Worm (Caenorhabditis elegans) whole organism, midembryonic: ENCODE measurements around the gene btb-20.

ENCODE experiments used
- T22C8.4 ChIP-seq: fragments of 200-800 bp; sonication (Bioruptor generic); IDR thresholded peaks from 2 replicates; pipeline ENCODE4 v1.3.6; 2022; ENCODE audit warnings: missing genetic modification characterization, missing compliant biosample characterization
- cog-1 ChIP-seq: sonication (generic microtip); optimal IDR thresholded peaks from 2 replicates; lab custom pipeline; 2016; ENCODE audit warnings: missing genetic modification characterization, missing compliant biosample characterization
- flt-1 ChIP-seq: fragments of 200-800 bp; sonication (Bioruptor generic); IDR thresholded peaks from 2 replicates; pipeline ENCODE4 v1.3.6; 2022; ENCODE audit warnings: missing genetic modification characterization, missing compliant biosample characterization
- klf-2 ChIP-seq: fragments of 200-800 bp; sonication (Bioruptor generic); conservative IDR thresholded peaks from 2 replicates; pipeline ENCODE4 v1.3.6; 2022; ENCODE audit warnings: missing genetic modification reagents, missing genetic modification characterization, missing compliant biosample characterization
- med-1 ChIP-seq: sonication (generic microtip); optimal IDR thresholded peaks from 2 replicates; lab custom pipeline; 2017; ENCODE audit warnings: missing genetic modification characterization, mild to moderate bottlenecking, missing compliant biosample characterization, antibody characterized with exemption, missing genetic modification reagents; ENCODE audit not compliant: insufficient read depth
- ref-1 ChIP-seq: fragments of 200-800 bp; sonication (Bioruptor generic); conservative IDR thresholded peaks from 2 replicates; pipeline ENCODE4 v1.3.6; 2022; ENCODE audit warnings: missing genetic modification reagents, missing genetic modification characterization, missing compliant biosample characterization
- tab-1 ChIP-seq: fragments of 200-800 bp; sonication (Bioruptor generic); IDR thresholded peaks from 2 replicates; pipeline ENCODE4 v1.3.6; 2022; ENCODE audit warnings: missing genetic modification characterization, missing compliant biosample characterization
- ztf-23 ChIP-seq: fragments of 200-800 bp; sonication (Bioruptor generic); IDR thresholded peaks from 2 replicates; pipeline ENCODE4 v1.3.6; 2022; ENCODE audit warnings: missing genetic modification reagents, missing genetic modification characterization, missing compliant biosample characterization
- ztf-29 ChIP-seq: fragments of 200-800 bp; sonication (Bioruptor generic); IDR thresholded peaks from 2 replicates; pipeline ENCODE4 v1.3.6; 2022; ENCODE audit warnings: missing genetic modification reagents, missing genetic modification characterization, missing compliant biosample characterization

Gene btb-20

DNA sequence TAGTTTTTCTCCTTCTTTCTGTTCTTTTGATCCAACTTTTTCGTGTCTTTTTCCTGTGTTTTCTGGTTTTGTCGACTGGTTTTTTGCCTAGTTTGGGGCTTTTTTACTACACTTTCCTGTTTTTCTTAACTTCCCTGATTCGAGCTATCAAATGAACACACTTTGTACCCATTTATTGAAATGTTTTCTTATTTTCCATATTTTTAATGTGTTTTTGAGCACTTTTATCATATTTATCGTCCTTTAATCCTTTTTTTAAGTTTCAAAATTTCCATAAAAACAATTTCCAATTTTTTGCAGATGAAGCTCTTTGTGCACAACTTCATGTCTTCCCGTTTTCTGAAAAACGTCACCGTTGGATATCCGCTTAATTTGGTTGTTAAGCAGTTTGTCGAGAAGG lies 10.7 kb upstream of the btb-20 start, which contains the start of gene C04H5.1:
TSS of gene C04H5.1 (plus strand) at position 301 of the 400 bp plus-strand sequence.
- no peak for TF ChIP-seq ref-1 (GFP tag; lab: Robert Waterston, UW)
- no peak for TF ChIP-seq ztf-23 (GFP tag; lab: Robert Waterston, UW)
- TF ChIP-seq med-1 (GFP tag; lab: Kevin White, UChicago): no peak
- TF ChIP-seq cog-1 (tag; lab: Kevin White, UChicago): no peak
- TF ChIP-seq flt-1 (GFP tag; lab: Robert Waterston, UW): no peak
- no peak for TF ChIP-seq tab-1 (GFP tag; lab: Robert Waterston, UW)
- no peak for TF ChIP-seq klf-2 (GFP tag; lab: Robert Waterston, UW)
- no peak for TF ChIP-seq T22C8.4
- TF ChIP-seq ztf-29 (GFP tag; lab: Robert Waterston, UW): no peak

DNA sequence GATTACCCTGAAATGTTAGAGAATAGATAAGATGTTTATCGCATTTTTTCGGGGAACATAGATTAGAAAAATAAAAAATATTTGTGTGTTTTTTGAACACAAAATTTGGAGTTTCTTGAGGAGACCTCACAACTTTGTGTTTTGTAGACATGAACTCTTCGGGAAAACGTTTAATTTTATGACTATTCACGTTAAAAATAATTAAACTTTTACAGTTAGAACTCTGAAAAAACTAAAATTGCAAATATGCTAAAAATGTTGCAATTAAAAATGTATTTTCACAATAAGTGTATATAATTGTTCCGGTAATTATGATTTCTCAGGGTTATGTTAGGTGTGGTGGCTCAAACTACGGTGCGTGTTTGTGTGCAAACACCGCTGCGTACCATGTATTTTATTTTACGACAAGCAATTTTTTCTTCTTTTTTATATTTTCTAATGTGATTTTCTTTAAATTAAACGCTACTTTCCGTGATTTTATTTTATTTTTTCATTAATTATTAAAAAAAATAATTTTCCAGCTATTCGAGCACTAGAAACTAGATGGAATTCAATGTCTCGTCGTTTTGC lies 5.0 kb upstream of the btb-20 start, which contains the start of the genes F57C2.5 and spat-1:
TSS of gene F57C2.5 (minus strand) at position 7 of the 570 bp plus-strand sequence.
TSS of gene spat-1 (plus strand) at position 520 of the 570 bp plus-strand sequence.
- TF ChIP-seq cog-1 (tag; lab: Kevin White, UChicago) (peak; percentile 93), ref-1 (GFP tag; lab: Robert Waterston, UW) (no peak), ztf-29 (GFP tag; lab: Robert Waterston, UW) (no peak), tab-1 (GFP tag; lab: Robert Waterston, UW) (no peak), med-1 (GFP tag; lab: Kevin White, UChicago) (no peak), flt-1 (GFP tag; lab: Robert Waterston, UW) (0 out of 2 replicates have a peak, but pooled peaks have one; percentile 6), ztf-23 (GFP tag; lab: Robert Waterston, UW) (peak; percentile 63), klf-2 (GFP tag; lab: Robert Waterston, UW) (peak; percentile 67; the same call in 1 of the 2 replicates)

DNA sequence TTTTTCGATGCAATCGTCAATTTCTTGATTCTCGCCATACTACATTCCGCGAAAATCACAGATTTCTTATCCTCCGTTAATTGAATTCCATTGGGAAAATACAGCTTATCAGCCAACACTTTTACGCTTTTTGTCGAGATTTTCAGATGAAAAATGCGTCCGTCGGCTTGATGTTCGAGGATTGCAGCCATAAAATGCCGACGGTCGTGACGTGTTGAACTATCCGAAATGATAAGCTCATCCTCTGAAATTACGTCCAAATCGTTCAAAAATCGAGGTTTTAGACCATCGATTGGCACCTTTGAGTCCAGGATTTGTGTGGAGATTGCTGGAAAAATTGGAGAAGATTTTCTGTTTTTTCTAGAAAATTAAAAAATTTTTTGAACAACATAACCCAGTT lies 3.8 kb upstream of the btb-20 start:
- TF ChIP-seq ref-1 (GFP tag; lab: Robert Waterston, UW) (no peak), tab-1 (GFP tag; lab: Robert Waterston, UW) (no peak), ztf-29 (GFP tag; lab: Robert Waterston, UW) (no peak), cog-1 (tag; lab: Kevin White, UChicago) (no peak), klf-2 (GFP tag; lab: Robert Waterston, UW) (no peak), T22C8.4 (no peak), med-1 (GFP tag; lab: Kevin White, UChicago) (no peak), flt-1 (GFP tag; lab: Robert Waterston, UW) (no peak), ztf-23 (GFP tag; lab: Robert Waterston, UW) (no peak)

DNA sequence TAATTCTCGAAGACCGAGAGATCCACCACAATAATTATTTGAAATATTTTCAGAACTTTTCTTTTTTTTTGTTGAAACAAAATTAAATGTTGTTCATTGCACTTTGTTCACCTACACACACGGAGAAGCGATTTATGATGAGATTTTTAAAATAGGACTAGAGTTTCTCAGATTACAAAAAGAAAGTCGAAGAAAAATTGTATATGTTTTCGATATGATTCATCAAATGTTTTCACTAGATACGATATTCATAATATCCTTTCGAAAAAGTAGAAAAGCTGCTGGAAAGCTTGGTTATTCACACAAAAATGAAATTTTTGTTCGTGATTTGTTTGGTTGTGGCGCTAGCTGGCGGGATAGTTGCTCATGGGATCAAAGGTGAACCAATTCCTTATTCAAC lies 1.7 kb upstream of the btb-20 start, which contains the start of gene F57C2.4:
TSS of gene F57C2.4 (plus strand) at position 301 of the 400 bp plus-strand sequence.
- TF ChIP-seq klf-2 (GFP tag; lab: Robert Waterston, UW) (no peak), tab-1 (GFP tag; lab: Robert Waterston, UW) (no peak), T22C8.4 (no peak), ztf-29 (GFP tag; lab: Robert Waterston, UW) (no peak), med-1 (GFP tag; lab: Kevin White, UChicago) (no peak), ref-1 (GFP tag; lab: Robert Waterston, UW) (no peak), cog-1 (tag; lab: Kevin White, UChicago) (no peak), flt-1 (GFP tag; lab: Robert Waterston, UW) (no peak), ztf-23 (GFP tag; lab: Robert Waterston, UW) (no peak)

DNA sequence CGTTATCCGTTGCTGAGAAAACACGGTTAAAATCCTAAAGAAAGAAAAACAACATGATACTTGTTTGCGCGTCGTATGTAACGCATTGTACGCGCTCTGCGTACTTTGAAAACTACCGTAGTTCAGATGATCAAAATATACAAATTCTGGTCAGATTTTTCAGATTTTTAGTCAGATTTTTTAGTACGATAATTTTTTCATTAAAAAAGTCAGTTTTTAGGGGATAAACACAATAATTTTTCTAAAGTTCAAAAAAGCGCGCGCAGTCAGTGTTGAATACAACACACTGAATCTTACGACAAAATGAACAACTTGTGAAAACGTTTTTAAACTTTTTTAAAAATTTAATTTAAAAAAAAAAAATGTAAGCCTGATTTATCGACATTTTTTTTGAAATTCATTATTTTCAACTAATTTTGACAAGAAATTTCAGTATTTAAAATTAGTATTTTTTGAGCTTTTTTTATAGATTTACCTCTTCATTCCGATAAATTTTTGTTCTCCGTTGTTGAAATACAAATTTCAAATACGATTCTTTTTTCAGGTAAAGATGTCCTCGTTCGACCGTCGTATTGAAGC lies 412 bp upstream of the btb-20 start, which contains the start of gene pot-2:
TSS of gene pot-2 (plus strand) at position 529 of the 579 bp plus-strand sequence.
- no peak for TF ChIP-seq ref-1 (GFP tag; lab: Robert Waterston, UW)
- no peak for TF ChIP-seq flt-1 (GFP tag; lab: Robert Waterston, UW)
- no peak for TF ChIP-seq T22C8.4
- no peak for TF ChIP-seq klf-2 (GFP tag; lab: Robert Waterston, UW)

DNA sequence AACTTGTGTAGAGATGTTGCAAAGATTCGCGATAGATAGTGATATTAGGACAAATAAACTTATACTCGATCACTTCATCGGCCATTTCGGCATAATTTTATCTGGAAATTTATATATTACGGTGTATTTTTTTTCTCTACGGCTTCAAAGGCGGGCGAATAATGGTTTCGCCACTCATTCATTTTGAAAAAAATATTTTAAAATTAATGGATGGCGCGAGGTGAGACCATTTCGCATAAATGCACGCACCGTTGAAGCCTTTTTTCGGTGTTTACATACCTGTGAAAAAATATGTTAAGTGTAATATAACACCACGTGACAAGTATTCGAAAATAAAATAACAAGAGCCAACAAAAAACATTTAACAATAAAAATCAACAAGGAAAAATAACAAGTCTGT lies 1.3 kb downstream of the btb-20 start, which contains the start of gene btb-19:
TSS of gene btb-19 (minus strand) at position 101 of the 400 bp plus-strand sequence.
- TF ChIP-seq ref-1 (GFP tag; lab: Robert Waterston, UW): no peak
- TF ChIP-seq klf-2 (GFP tag; lab: Robert Waterston, UW): no peak
- TF ChIP-seq ztf-23 (GFP tag; lab: Robert Waterston, UW): no peak
- TF ChIP-seq flt-1 (GFP tag; lab: Robert Waterston, UW): no peak
- no peak for TF ChIP-seq ztf-29 (GFP tag; lab: Robert Waterston, UW)

DNA sequence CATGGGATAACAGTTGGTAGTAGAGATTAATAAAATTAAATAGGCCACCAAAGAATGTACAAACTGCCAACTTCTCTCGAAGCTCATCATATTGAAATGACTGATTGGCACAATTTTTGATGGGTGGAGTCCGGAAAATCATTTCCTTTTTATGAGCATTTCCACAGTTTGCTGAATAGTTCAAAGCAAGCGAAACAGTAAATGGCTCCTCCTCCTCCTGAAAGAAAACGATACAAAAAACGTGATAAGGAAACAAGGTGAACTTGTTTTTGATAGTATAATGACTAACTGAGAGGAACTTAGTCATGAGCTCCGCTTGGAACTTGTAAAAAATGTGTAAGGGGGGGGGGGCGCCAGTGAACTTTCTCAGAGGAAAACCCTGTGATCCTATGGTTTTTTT lies 8.3 kb downstream of the btb-20 start, which contains the start of gene K10H10.9:
TSS of gene K10H10.9 (minus strand) at position 101 of the 400 bp plus-strand sequence.
- TF ChIP-seq klf-2 (GFP tag; lab: Robert Waterston, UW) (no peak), med-1 (GFP tag; lab: Kevin White, UChicago) (no peak), flt-1 (GFP tag; lab: Robert Waterston, UW) (no peak), ztf-29 (GFP tag; lab: Robert Waterston, UW) (no peak), tab-1 (GFP tag; lab: Robert Waterston, UW) (no peak), T22C8.4 (no peak), ztf-23 (GFP tag; lab: Robert Waterston, UW) (no peak), cog-1 (tag; lab: Kevin White, UChicago) (no peak), ref-1 (GFP tag; lab: Robert Waterston, UW) (no peak)

DNA sequence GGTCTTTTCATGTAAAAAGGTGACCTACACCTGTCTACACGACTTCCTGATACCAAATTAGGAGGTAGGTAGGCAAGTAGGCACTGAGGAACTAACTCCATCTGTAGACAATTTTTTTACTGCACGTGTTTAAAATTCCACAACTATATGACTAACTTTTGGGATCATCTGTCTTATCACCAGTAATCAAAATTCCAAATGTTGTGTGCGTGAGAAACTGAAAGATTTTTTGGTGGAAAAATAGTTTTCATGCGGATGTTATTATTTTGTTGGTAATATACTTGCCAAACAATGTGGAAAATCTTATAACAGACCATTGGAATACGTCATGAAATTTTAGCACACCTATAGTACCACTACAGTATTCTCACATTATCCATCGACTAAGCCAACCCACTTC lies 12.1 kb downstream of the btb-20 start, which contains the start of gene K10H10.13:
TSS of gene K10H10.13 (minus strand) at position 101 of the 400 bp plus-strand sequence.
- TF ChIP-seq klf-2 (GFP tag; lab: Robert Waterston, UW): no peak
- no peak for TF ChIP-seq T22C8.4
- no peak for TF ChIP-seq ztf-29 (GFP tag; lab: Robert Waterston, UW)
- no peak for TF ChIP-seq flt-1 (GFP tag; lab: Robert Waterston, UW)
- TF ChIP-seq ref-1 (GFP tag; lab: Robert Waterston, UW): no peak
- TF ChIP-seq ztf-23 (GFP tag; lab: Robert Waterston, UW): no peak
